Fruit fly (Drosophila melanogaster): ENCODE results near the gene Apl.

Apl gene

DNA sequence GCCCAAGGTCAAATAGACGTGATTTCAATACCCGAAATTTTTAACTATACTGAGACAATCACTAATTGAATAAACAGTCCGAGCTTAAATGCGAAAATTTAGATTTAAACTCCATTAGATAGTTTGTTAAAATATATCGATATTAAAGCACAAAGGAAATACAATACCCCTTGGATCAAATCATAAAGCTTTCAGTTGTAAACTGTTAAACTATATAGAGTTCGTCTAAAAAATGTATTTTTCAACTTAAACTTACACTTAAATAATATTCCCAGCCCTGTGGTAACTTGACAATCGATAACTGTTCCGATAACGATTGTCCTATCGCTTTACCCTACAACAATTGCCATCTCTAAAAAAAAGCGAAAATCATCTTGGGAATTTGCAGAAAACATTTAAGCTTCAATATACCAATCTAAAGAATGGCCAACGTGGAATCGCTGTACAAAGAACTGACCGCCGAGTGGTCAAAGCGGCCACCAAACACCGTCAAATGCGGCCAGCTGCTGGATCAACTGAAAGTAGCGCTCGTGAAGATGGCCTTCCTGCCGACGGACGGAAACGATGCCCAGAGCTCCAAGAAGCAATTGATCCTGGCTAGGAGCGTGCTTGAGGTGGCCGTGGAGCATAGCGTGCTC is 12.2 kb upstream of the Apl start, which contains the start of gene Rpn12:
Gene Rpn12 (plus strand): TSS at position 351 of the 638 bp plus-strand sequence.
- TF ChIP-seq noc (tag; optimal IDR thresholded peaks at IDR 0.05) = peak; percentile 44

DNA sequence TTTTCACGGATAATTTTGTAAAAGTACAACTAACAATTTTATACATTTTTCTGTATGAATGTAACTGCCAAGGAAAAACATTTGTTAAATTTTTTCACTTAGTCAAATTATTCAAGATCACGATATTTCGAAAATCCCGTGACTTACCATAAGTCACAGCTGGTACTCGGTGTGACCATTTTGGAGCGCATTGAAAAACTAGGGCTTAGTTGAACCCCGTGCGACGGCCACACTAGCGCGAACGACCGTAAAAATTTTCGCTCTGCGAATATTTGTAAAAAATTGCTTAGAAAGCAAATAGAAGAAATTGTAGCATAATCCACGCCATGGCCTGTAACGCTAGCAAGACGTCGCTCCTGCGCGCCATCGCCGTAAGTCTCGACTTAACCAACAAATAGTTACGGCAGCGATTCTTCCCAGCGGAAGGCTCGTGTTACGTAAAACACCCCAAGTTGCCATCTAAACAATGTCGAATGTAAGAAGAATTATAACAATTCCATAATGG is 10.9 kb upstream of the Apl start, which contains the start of gene UQCR-C2:
Gene UQCR-C2 (plus strand): TSS at position 51 of the 505 bp plus-strand sequence.
- TF ChIP-seq noc (tag; optimal IDR thresholded peaks at IDR 0.05) = peak; percentile 0

DNA sequence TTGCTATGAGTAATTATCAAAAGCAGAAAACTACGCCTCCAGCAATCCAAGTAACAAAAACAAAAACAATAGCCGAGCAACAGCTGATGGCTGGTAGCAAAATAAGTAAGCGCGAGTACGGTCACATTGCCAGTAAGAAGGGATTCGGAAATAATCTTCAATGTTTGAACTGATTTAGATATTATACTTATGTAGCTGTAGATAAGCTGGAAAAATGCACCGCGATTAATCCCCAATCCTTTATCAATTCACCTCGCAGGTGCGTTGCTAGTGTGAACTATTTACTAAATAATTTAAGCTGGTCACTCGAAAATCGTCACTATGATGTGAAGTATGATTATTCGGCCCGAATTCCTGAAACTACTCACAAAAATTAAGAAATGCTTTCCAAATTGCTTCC is 8.0 kb upstream of the Apl start, which contains the start of the genes Syx8 and CG32163:
Gene Syx8 (minus strand): TSS at position 69 of the 400 bp plus-strand sequence.
Gene CG32163 (plus strand): TSS at position 169 of the 400 bp plus-strand sequence.
- peak; percentile 22 for TF ChIP-seq noc (tag; optimal IDR thresholded peaks at IDR 0.05)

DNA sequence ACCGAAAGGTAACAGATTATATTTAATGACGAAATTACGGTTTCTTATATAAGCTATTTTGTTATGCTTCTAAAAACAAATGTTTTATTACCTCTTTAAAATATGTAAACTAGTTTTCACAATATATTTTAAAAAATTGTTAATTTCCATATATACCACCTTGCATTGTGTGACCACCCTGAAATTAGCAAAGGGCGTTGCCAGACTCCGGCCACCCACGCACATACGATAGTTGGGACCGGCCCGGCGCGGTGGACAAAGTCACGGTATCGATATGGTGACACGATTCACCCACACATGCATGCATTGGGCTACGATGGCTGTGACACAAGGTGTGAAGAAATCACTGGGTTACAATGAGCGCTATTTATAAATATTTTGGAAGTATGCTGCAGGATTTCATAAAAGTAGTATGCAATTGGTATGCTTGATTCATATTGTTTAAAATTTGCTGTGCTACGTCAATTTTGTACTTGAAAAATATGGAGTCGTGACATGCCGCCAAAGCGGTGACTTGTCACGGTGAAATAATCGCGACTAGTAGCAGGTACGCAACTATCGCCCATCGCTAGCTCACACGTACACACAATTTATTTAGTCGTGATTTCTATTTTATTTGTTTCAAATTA is 6.9 kb upstream of the Apl start:
- TF ChIP-seq noc (tag; optimal IDR thresholded peaks at IDR 0.05) = peak; percentile 33

DNA sequence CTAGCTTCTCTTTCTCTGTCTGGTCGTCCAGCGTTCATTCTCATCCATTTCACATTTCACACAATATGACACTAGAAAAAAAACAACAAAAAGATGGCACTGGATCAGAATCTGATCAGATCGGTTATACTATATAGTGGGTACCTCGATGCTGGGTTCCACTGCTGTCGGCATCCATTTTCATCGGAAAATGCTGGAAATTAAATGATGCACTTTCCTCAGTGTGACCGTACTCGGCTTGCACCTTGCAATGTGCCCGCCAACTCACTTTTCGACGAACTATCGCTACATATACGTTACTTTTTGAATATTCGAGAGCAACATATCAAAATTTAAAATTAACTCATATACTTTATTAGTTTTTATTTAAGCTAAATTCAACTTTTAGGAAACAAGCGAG is 4.1 kb upstream of the Apl start, which contains the start of gene tra:
Gene tra (minus strand): TSS at position 191 of the 400 bp plus-strand sequence.
- no peak for TF ChIP-seq noc (tag; optimal IDR thresholded peaks at IDR 0.05)

DNA sequence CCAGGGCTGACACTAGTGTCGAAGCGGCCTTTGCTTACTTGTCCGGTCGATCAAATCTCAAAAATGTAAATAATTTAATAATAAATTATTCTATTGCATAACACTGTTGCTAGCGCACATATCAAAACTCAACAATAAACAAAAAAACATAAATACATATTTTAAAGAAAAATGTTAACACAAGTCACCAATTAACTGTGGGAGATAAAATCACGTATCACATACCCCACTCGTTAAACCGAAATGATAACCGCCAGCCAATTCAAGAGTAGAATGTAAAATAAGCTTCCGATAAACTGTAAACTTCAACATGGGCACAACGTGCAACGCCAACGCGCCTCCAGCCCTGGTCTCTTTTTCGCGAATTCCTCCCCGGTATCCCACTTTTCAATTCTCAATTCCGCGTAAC is 7.8 kb downstream of the Apl start, which contains the start of gene Arts:
Gene Arts (plus strand): TSS at position 116 of the 409 bp plus-strand sequence.
- TF ChIP-seq noc (tag; optimal IDR thresholded peaks at IDR 0.05) = peak; percentile 21

DNA sequence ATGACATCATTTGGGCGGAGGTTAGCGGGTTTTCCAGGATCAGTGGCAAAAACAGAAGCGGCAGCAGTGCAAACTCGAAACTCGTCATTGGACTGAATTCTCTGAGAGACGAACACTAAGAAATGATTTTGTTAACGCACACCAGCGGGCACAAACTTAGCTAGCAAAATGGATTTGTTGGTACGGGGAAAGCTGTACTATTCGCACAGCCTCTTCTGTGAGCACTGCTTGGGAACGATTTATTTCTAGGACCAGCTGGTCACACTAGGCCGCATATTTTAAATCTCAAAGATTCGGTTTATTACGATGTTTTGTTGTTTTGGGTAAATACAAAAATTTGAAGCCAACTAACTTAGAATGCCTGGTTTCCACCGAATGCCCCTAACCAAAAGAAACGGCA is 14.1 kb downstream of the Apl start, which contains the start of gene CG4098:
Gene CG4098 (minus strand): TSS at position 228 of the 400 bp plus-strand sequence.
- TF ChIP-seq noc (tag; optimal IDR thresholded peaks at IDR 0.05) = peak; percentile 54

DNA sequence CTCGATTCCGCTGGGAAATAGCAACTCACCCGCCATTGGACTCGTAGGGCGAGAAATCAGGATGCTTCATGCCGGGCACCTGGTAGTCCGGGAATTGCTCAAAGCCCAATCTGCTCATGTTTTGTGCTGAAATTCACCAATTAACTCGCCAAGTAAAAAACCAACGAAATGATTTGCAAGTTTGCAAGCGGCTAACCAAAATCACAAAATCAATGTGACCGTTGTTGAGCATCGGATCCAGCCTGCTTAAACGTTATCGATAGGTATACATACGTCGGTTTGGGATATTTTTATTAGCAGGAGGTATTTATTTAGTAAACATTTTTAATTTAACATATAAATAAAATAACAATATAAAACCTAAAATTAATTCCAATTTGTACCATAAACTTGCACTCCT is 15.2 kb downstream of the Apl start, which contains the start of gene Prosbeta6:
Gene Prosbeta6 (minus strand): TSS at position 218 of the 400 bp plus-strand sequence.
- no peak for TF ChIP-seq noc (tag; optimal IDR thresholded peaks at IDR 0.05)

DNA sequence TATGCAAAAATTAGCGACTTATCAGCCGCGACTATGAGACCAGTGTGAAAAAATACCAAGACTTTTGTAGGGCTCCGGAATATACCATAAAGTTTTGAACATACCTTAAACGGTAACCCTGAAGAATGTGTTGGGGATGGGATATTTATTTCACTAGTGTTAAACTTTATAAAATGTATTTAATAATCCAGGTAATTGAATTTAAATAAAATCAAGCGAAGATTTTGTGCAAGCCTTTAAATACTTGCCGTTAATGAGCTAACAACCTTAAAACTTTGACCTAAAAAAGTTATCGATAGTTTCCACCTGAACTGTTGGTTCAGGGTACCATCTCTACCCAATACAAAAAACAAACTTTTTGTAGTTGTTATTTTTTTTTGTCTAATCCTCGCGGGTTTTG is 17.2 kb downstream of the Apl start, which contains the start of gene CG4101:
Gene CG4101 (plus strand): TSS at position 335 of the 400 bp plus-strand sequence.
- peak; percentile 86 for TF ChIP-seq noc (tag; optimal IDR thresholded peaks at IDR 0.05)

DNA sequence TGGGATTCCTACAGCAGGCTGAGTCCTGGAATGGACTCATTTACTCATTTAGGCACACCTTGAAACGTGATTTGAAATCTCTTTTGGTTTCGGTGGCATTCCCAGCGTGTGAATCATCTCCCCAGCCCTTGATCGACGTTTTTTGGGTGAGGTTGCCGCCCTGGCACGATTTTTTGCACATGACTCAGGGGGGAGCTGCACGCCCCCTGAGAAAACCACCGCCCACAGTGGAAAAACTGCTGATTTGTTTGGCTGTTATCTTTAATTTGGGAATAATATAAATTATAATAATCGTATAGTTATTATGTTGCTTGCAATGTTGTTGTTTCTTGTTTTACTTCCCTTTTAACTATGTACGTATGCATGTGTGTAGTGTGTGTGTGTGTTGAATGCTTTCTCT is 18.0 kb downstream of the Apl start:
- TF ChIP-seq noc (tag; optimal IDR thresholded peaks at IDR 0.05) = peak; percentile 58

DNA sequence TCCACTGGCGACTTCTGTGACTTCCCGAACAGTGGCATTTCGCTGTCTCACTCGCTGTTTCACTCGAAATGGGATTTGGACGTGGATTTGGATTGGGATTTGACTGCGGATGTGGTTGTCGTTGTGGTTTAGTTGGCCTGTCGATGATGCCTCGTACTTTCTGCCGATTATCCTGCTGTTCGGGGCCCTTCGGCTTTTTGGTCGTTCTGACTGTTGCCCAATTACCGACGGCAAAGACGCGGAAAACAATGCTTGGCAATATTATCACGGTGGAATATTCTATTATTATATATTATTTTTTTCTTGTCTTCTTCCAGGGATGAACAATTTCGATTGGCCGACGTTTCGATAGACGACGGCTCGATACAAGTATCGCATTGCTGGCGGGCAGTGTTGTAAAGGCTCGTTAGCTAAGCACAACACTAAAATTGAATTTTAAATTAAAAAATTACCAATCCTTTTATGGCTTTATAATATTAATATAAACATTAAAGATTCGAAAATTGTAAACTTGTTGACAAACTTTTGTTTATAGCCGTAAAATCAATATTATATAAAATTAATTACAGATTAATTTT is 20.2 kb downstream of the Apl start, which contains the start of gene Mo25:
Gene Mo25 (minus strand): TSS at position 341 of the 578 bp plus-strand sequence.
- no peak for TF ChIP-seq noc (tag; optimal IDR thresholded peaks at IDR 0.05)

DNA sequence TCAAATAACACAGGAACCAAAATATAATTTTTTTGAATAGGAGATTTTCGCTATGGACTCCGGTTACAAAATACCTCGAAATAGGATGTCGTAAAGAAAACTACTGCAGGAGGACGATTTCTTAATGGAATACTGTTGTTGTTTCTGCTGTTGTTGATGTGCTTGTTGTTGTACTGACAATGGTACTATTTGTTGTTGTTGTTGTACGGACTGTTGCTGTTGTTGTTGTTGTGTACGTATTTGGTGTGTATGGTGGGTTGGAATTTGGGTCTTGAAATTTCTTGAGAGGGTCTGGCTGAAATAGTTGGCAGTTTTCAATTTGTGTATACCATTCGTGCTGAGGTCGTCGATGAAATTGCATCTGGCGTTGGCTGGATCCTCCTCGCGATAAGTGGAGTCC is 31.2 kb downstream of the Apl start:
- no peak for TF ChIP-seq noc (tag; optimal IDR thresholded peaks at IDR 0.05)

DNA sequence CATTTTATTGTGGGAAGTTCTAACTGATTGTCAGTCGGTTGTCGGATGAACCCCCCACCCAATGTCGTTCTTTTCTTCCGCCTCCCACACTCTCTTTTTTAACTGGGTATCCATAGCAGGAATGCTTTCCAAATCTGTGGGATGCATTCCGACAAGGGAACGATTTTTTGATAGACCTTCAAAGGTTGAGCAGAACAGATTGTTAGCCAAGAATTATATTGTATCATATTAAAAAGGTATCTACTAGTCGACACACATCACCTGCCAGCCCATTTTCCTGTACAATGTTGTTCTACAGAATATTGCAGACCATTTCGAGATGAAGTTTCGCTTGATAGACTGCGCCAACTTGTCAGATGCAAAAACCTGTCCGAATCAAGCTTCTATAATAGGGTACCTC is 34.8 kb downstream of the Apl start:
- TF ChIP-seq noc (tag; optimal IDR thresholded peaks at IDR 0.05) = no peak

DNA sequence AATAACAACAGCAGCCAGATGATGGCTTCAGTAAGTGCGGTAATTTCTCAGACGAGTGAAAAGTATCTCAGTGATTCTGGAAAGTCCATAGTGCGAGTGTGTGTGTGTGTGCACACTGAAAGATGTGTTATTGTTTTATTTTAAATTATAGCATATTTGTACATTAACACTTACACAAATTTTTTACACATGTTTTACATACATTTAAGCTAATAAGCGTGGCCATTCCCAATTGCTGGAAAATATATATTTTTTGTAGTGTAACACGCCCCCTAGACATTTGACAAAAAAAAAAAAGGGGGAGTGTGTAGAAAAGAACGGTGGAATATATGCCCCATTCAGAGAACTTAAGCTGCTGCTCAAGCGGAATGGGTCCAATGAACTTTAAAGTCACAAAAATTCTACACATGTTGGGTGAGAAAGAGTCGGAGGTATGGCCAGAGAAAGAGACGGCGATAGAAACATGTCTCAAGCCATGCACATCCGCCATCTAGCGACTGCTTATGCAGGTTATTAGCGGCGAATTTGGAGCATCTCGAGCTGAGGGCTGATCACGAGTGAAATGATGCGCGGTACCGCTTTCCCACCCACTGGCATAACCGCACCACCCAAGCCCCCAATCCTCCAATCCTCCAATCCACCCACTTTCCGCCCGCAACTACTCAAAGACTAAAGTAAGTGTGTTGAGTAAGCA is 37.0 kb downstream of the Apl start:
- TF ChIP-seq noc (tag; optimal IDR thresholded peaks at IDR 0.05) = no peak

DNA sequence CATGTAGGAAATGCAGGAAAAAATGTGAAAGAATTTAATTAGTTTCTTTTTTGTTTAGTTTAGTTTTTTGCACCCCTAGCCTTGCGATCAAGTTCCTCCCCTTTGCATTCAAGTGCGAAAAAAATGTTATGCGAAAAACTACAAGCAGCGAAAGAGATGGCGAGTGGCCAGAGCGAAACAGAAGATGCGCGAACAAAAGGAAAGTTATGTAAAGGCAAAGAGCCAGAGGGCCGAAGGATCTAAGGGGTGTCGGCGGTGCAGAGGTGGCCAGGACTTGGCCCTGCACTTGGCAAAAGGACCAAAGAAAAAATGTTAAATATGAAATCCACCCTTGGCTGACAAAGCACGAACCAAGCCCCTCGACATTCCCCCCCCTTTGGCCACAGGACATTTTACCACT is 39.1 kb downstream of the Apl start:
- TF ChIP-seq noc (tag; optimal IDR thresholded peaks at IDR 0.05) = no peak

All from whole organism, larva.